Worm (Caenorhabditis elegans) whole organism, L4 larva: Measurements from ENCODE around the gene F49F1.10.
A peak's percentile ranks its signal among the peaks of the same experiment; 100 is the strongest.

Experiments used
- F37D6.2 ChIP-seq: sonication (generic microtip); optimal IDR thresholded peaks from 2 replicates; lab custom pipeline; 2016; ENCODE audit warnings: mild to moderate bottlenecking, missing genetic modification characterization, missing compliant biosample characterization
- F44E2.7 ChIP-seq: fragments of 200-800 bp; sonication (Bioruptor generic); IDR thresholded peaks from 2 replicates; pipeline ENCODE4 v2.1.2; 2022; ENCODE audit warnings: missing genetic modification characterization, missing compliant biosample characterization
- R02D3.7 ChIP-seq: fragments of 150-350 bp; sonication (generic microtip); optimal IDR thresholded peaks from 3 replicates; lab custom pipeline; 2014; ENCODE audit warnings: missing biosample characterization, missing genetic modification characterization
- Y48G9A.11 ChIP-seq: fragments of 200-800 bp; sonication (Bioruptor generic); IDR thresholded peaks from 2 replicates; pipeline ENCODE4 v1.3.6; 2022; ENCODE audit warnings: missing genetic modification reagents, missing genetic modification characterization, missing compliant biosample characterization
- Y5F2A.4 ChIP-seq: fragments of 200-800 bp; sonication (Bioruptor generic); optimal IDR thresholded peaks from 2 replicates; lab custom pipeline; 2018; ENCODE audit warnings: mild to moderate bottlenecking, missing genetic modification characterization, missing compliant biosample characterization
- ZK546.5 ChIP-seq, 2 experiments: sonication (generic microtip); optimal IDR thresholded peaks; 2 replicates each; lab custom pipeline; 2017; ENCODE audit warnings: missing biosample characterization in 2 of 2, missing genetic modification characterization in 2 of 2
- attf-4 ChIP-seq: sonication (generic microtip); optimal IDR thresholded peaks from 3 replicates; lab custom pipeline; 2017; ENCODE audit warnings: missing biosample characterization, missing genetic modification characterization
- ceh-28 ChIP-seq: fragments of 150-350 bp; optimal IDR thresholded peaks from 2 replicates; lab custom pipeline; 2014; ENCODE audit warnings: missing biosample characterization, missing genetic modification reagents, missing genetic modification characterization
- ceh-82 ChIP-seq: sonication (generic microtip); optimal IDR thresholded peaks from 2 replicates; lab custom pipeline; 2017; ENCODE audit warnings: missing biosample characterization, missing genetic modification characterization
- daf-12 ChIP-seq: fragments of 150-350 bp; optimal IDR thresholded peaks from 2 replicates; lab custom pipeline; 2014; ENCODE audit warnings: missing biosample characterization, missing genetic modification reagents, missing genetic modification characterization
- daf-8 ChIP-seq: fragments of 200-800 bp; sonication (Bioruptor generic); IDR thresholded peaks from 2 replicates; pipeline ENCODE4 v1.3.6; 2022; ENCODE audit warnings: missing genetic modification characterization, missing compliant biosample characterization
- dmd-6 ChIP-seq: fragments of 200-800 bp; sonication (Bioruptor generic); IDR thresholded peaks from 2 replicates; pipeline ENCODE4 v1.3.6; 2022; ENCODE audit warnings: missing genetic modification reagents, missing genetic modification characterization, missing compliant biosample characterization
- dmd-9 ChIP-seq: fragments of 200-800 bp; sonication (Bioruptor generic); IDR thresholded peaks from 2 replicates; pipeline ENCODE4 v1.3.6; 2022; ENCODE audit warnings: missing genetic modification reagents, missing genetic modification characterization, missing compliant biosample characterization
- fos-1 ChIP-seq: fragments of 150-350 bp; optimal IDR thresholded peaks from 2 replicates; lab custom pipeline; 2014; ENCODE audit warnings: missing biosample characterization, missing genetic modification characterization
- jun-1 ChIP-seq: fragments of 150-350 bp; optimal IDR thresholded peaks from 2 replicates; lab custom pipeline; 2014; ENCODE audit warnings: missing biosample characterization, missing genetic modification reagents, missing genetic modification characterization
- lim-7 ChIP-seq: fragments of 200-800 bp; sonication (Bioruptor generic); IDR thresholded peaks from 2 replicates; pipeline ENCODE4 v1.3.6; 2022; ENCODE audit warnings: missing genetic modification characterization, missing compliant biosample characterization
- lin-38 ChIP-seq: fragments of 200-800 bp; sonication (Bioruptor generic); IDR thresholded peaks from 2 replicates; pipeline ENCODE4 v1.3.6; 2022; ENCODE audit warnings: missing genetic modification reagents, missing genetic modification characterization, missing compliant biosample characterization
- lir-3 ChIP-seq: sonication (generic microtip); optimal IDR thresholded peaks from 2 replicates; lab custom pipeline; 2016; ENCODE audit warnings: mild to moderate bottlenecking, missing genetic modification characterization, missing compliant biosample characterization
- mep-1 ChIP-seq: fragments of 150-350 bp; sonication (generic microtip); optimal IDR thresholded peaks from 3 replicates; lab custom pipeline; 2014; ENCODE audit warnings: missing biosample characterization, missing genetic modification characterization
- mxl-2 ChIP-seq: fragments of 200-800 bp; sonication (Bioruptor generic); conservative IDR thresholded peaks from 2 replicates; pipeline ENCODE4 v1.3.6; 2022; ENCODE audit warnings: missing genetic modification reagents, missing genetic modification characterization, missing compliant biosample characterization
- mxl-3 ChIP-seq: fragments of 200-800 bp; sonication (Bioruptor generic); optimal IDR thresholded peaks from 2 replicates; lab custom pipeline; 2018; ENCODE audit warnings: mild to moderate bottlenecking, missing genetic modification characterization, missing compliant biosample characterization
- nhr-10 ChIP-seq: fragments of 150-350 bp; optimal IDR thresholded peaks from 2 replicates; lab custom pipeline; 2014; ENCODE audit warnings: missing biosample characterization, missing genetic modification characterization
- nhr-111 ChIP-seq: fragments of 200-800 bp; sonication (Bioruptor generic); optimal IDR thresholded peaks from 2 replicates; lab custom pipeline; 2018; ENCODE audit warnings: mild to moderate bottlenecking, missing genetic modification characterization, missing compliant biosample characterization
- nhr-28 ChIP-seq: fragments of 150-350 bp; optimal IDR thresholded peaks from 2 replicates; lab custom pipeline; 2014; ENCODE audit warnings: missing biosample characterization, missing genetic modification characterization
- nhr-42 ChIP-seq: fragments of 200-800 bp; sonication (Bioruptor generic); IDR thresholded peaks from 2 replicates; pipeline ENCODE4 v1.3.6; 2022; ENCODE audit warnings: missing genetic modification characterization, missing compliant biosample characterization
- nhr-48 ChIP-seq: sonication (generic microtip); optimal IDR thresholded peaks from 2 replicates; lab custom pipeline; 2016; ENCODE audit warnings: mild to moderate bottlenecking, missing genetic modification characterization, missing compliant biosample characterization
- nhr-77 ChIP-seq: fragments of 150-350 bp; optimal IDR thresholded peaks from 2 replicates; lab custom pipeline; 2014; ENCODE audit warnings: missing biosample characterization, missing genetic modification characterization
- pqm-1 ChIP-seq: sonication (generic microtip); optimal IDR thresholded peaks from 2 replicates; lab custom pipeline; 2017; ENCODE audit warnings: missing biosample characterization, missing genetic modification characterization
- rbr-2 ChIP-seq: sonication (generic microtip); optimal IDR thresholded peaks from 2 replicates; lab custom pipeline; 2016; ENCODE audit warnings: missing genotype, missing genetic modification characterization, missing compliant biosample characterization
- sdz-12 ChIP-seq: fragments of 200-800 bp; sonication (Bioruptor generic); optimal IDR thresholded peaks from 2 replicates; lab custom pipeline; 2018; ENCODE audit warnings: mild to moderate bottlenecking, missing genetic modification characterization, missing compliant biosample characterization
- skn-1 ChIP-seq: fragments of 150-350 bp; optimal IDR thresholded peaks from 2 replicates; lab custom pipeline; 2014; ENCODE audit warnings: missing biosample characterization, missing genetic modification characterization
- snpc-1.2 ChIP-seq: fragments of 200-800 bp; sonication (Bioruptor generic); IDR thresholded peaks from 2 replicates; pipeline ENCODE4 v1.3.6; 2022; ENCODE audit warnings: missing genetic modification reagents, missing genetic modification characterization, missing compliant biosample characterization
- spr-1 ChIP-seq: sonication (generic microtip); optimal IDR thresholded peaks from 2 replicates; lab custom pipeline; 2016; ENCODE audit warnings: mild to moderate bottlenecking, missing genetic modification characterization, missing compliant biosample characterization
- spr-3 ChIP-seq: fragments of 200-800 bp; sonication (Bioruptor generic); optimal IDR thresholded peaks from 2 replicates; lab custom pipeline; 2018; ENCODE audit warnings: mild to moderate bottlenecking, missing genetic modification characterization, missing compliant biosample characterization
- unc-130 ChIP-seq: sonication (generic microtip); optimal IDR thresholded peaks from 2 replicates; lab custom pipeline; 2016; ENCODE audit warnings: missing genetic modification reagents, missing genetic modification characterization, missing compliant biosample characterization
- unc-62 ChIP-seq, 3 experiments: fragments of 150-350 bp in 1 of 3; sonication (generic microtip); optimal IDR thresholded peaks in 2 of 3; peaks in 1 of 3; 1 replicate in 1 of 3; 2 replicates in 2 of 3; lab custom pipeline; 2014 to 2017; ENCODE audit warnings: missing biosample characterization in 3 of 3, missing genetic modification characterization in 3 of 3, missing genetic modification reagents in 3 of 3, missing genotype in 1 of 3
- zip-11 ChIP-seq: fragments of 200-800 bp; sonication (Bioruptor generic); IDR thresholded peaks from 2 replicates; pipeline ENCODE4 v1.3.6; 2022; ENCODE audit warnings: missing genetic modification characterization, missing compliant biosample characterization

F49F1.10 gene

ce11 chrIV:4114526-4114925 is 24.4 kb downstream of the F49F1.10 start, which contains the start of gene F49F1.15 (continued):
- TF ChIP-seq skn-1 (tag; lab: Kevin White, UChicago) (no peak), fos-1 (tag; lab: Kevin White, UChicago) (no peak)

ce11 chrIV:4112387-4112786 is 26.5 kb downstream of the F49F1.10 start, which contains the start of gene F49F1.14:
Gene F49F1.14 (minus strand): TSS chrIV:4112487.
- TF ChIP-seq F37D6.2 (tag; lab: Kevin White, UChicago) (no peak), mep-1 (tag; lab: Kevin White, UChicago) (no peak), dmd-9 (no peak), mxl-3 (GFP tag; lab: Kevin White, UChicago) (no peak), nhr-28 (tag; lab: Kevin White, UChicago) (no peak), F44E2.7 (GFP tag; lab: Robert Waterston, UW) (no peak), spr-3 (GFP tag; lab: Kevin White, UChicago) (no peak), jun-1 (no peak), unc-130 (no peak), lir-3 (tag; lab: Kevin White, UChicago) (no peak), dmd-6 (GFP tag; lab: Robert Waterston, UW) (no peak), nhr-10 (tag; lab: Kevin White, UChicago) (no peak), R02D3.7 (tag; lab: Kevin White, UChicago) (no peak), rbr-2 (tag; lab: Kevin White, UChicago) (no peak), nhr-42 (GFP tag; lab: Robert Waterston, UW) (no peak), nhr-48 (tag; lab: Kevin White, UChicago) (no peak), daf-8 (GFP tag; lab: Robert Waterston, UW) (no peak)

ce11 chrIV:4108767-4109166 is 30.2 kb downstream of the F49F1.10 start, which contains the start of gene C35B1.7:
Gene C35B1.7 (plus strand): TSS chrIV:4109067.
- TF ChIP-seq zip-11 (no peak), pqm-1 (tag; lab: Kevin White, UChicago) (no peak), snpc-1.2 (GFP tag; lab: Robert Waterston, UW) (no peak), lin-38 (GFP tag; lab: Robert Waterston, UW) (no peak), dmd-9 (no peak), nhr-111 (GFP tag; lab: Kevin White, UChicago) (no peak), R02D3.7 (tag; lab: Kevin White, UChicago) (no peak), ceh-82 (tag; lab: Kevin White, UChicago) (no peak), mxl-2 (no peak), sdz-12 (GFP tag; lab: Kevin White, UChicago) (no peak), Y48G9A.11 (GFP tag; lab: Robert Waterston, UW) (no peak), Y5F2A.4 (GFP tag; lab: Kevin White, UChicago) (no peak), attf-4 (tag; lab: Kevin White, UChicago) (no peak), nhr-77 (tag; lab: Kevin White, UChicago) (no peak), ceh-28 (tag; lab: Kevin White, UChicago) (no peak), lim-7 (no peak), daf-12 (no peak)

- TF ChIP-seq mep-1 (tag; lab: Kevin White, UChicago) (no peak), unc-62 (GFP tag; optimal IDR thresholded peaks at IDR 0.05 in 1 of 2; lab: Kevin White, UChicago) (peak in 1 of 2 experiments; percentile 58), unc-62 (tag; optimal IDR thresholded peaks at IDR 0.05; lab: Kevin White, UChicago) (no peak), ZK546.5 (tag; optimal IDR thresholded peaks at IDR 0.05; lab: Kevin White, UChicago) (no peak), ceh-28 (tag; lab: Kevin White, UChicago) (no peak), spr-1 (no peak)
- TF ChIP-seq, all 104 proteins: peak for 1
Observed at ce11 chrIV:4102720-4103119, 36.2 kb downstream of the F49F1.10 start, which contains the start of gene ubc-1. Gene ubc-1 (plus strand): TSS chrIV:4103020.
